Fruit fly (Drosophila melanogaster) whole organism, pupa: ENCODE measurements around the gene eya.

Experiments
- CG13204 ChIP-seq: fragments of 200-800 bp; sonication (Bioruptor generic); optimal IDR thresholded peaks from 2 replicates; lab custom pipeline; 2018; ENCODE audit warnings: missing biosample characterization, mild to moderate bottlenecking, missing genetic modification characterization, moderate library complexity
- gl ChIP-seq: fragments of 200-800 bp; sonication (Bioruptor generic); optimal IDR thresholded peaks from 2 replicates; lab custom pipeline; 2018; ENCODE audit warnings: missing biosample characterization, mild to moderate bottlenecking, missing genetic modification characterization
- rn ChIP-seq: fragments of 200-800 bp; sonication (Bioruptor generic); IDR thresholded peaks from 2 replicates; pipeline ENCODE4 v1.3.6; 2022; ENCODE audit warnings: missing biosample characterization, missing genetic modification characterization

- TF ChIP-seq gl (tag; lab: Kevin White, UChicago) (peak; percentile 73), rn (GFP tag; lab: Robert Waterston, UW) (peak; percentile 94), CG13204 (GFP tag; lab: Kevin White, UChicago) (no peak)
Measured at dm6 chr2L:6490783-6491249, 56.0 kb downstream of the eya start, which contains the start of the genes Phf5a and CG31638.
